Fruit fly (Drosophila melanogaster) whole organism, embryonic: Measurements from ENCODE around the gene Atg6.

ENCODE experiments used
- BtbVII ChIP-seq: fragments of 200-800 bp; sonication (Bioruptor generic); optimal IDR thresholded peaks from 3 replicates; lab custom pipeline; 2017; ENCODE audit warnings: missing biosample characterization, mild to moderate bottlenecking, missing genetic modification characterization
- CG10147 ChIP-seq: fragments of 200-800 bp; sonication (Bioruptor generic); optimal IDR thresholded peaks from 2 replicates; lab custom pipeline; 2019; ENCODE audit warnings: missing biosample characterization, mild to moderate bottlenecking, missing genetic modification characterization, moderate library complexity
- CG10267 ChIP-seq: fragments of 200-800 bp; sonication (Bioruptor generic); optimal IDR thresholded peaks from 2 replicates; lab custom pipeline; 2018; ENCODE audit warnings: missing biosample characterization, mild to moderate bottlenecking, missing genetic modification characterization, moderate library complexity
- CG10366 ChIP-seq: fragments of 200-800 bp; sonication (Bioruptor generic); IDR thresholded peaks from 2 replicates; pipeline ENCODE4 v1.3.6; 2022; ENCODE audit warnings: missing biosample characterization, missing genetic modification characterization
- CG11504 ChIP-seq: fragments of 200-800 bp; sonication (Bioruptor generic); optimal IDR thresholded peaks from 3 replicates; lab custom pipeline; 2019; ENCODE audit warnings: missing biosample characterization, mild to moderate bottlenecking, missing genetic modification characterization, moderate library complexity
- CG1233 ChIP-seq: fragments of 200-800 bp; sonication (Bioruptor generic); optimal IDR thresholded peaks from 4 replicates; lab custom pipeline; 2018; ENCODE audit warnings: missing biosample characterization, mild to moderate bottlenecking, missing genetic modification characterization
- CG12659 ChIP-seq: fragments of 200-800 bp; sonication (Bioruptor generic); optimal IDR thresholded peaks from 3 replicates; lab custom pipeline; 2017; ENCODE audit warnings: mild to moderate bottlenecking, missing biosample characterization, missing genetic modification reagents, missing genetic modification characterization
- CG12744 ChIP-seq: fragments of 200-800 bp; sonication (Bioruptor generic); optimal IDR thresholded peaks from 2 replicates; lab custom pipeline; 2016; ENCODE audit warnings: missing biosample characterization, missing genetic modification characterization
- CG16813 ChIP-seq: fragments of 200-800 bp; sonication (Bioruptor generic); IDR thresholded peaks from 3 replicates; pipeline ENCODE4 v1.3.6; 2022; ENCODE audit warnings: missing biosample characterization, missing genetic modification characterization; ENCODE audit not compliant: partially characterized antibody
- CG18262 ChIP-seq: fragments of 200-800 bp; optimal IDR thresholded peaks from 3 replicates; lab custom pipeline; 2019; ENCODE audit warnings: missing biosample characterization, mild to moderate bottlenecking, missing genetic modification characterization, moderate library complexity
- CG1832 ChIP-seq: fragments of 200-800 bp; sonication (Bioruptor generic); optimal IDR thresholded peaks from 2 replicates; lab custom pipeline; 2017; ENCODE audit warnings: missing biosample characterization, mild to moderate bottlenecking, missing genetic modification characterization, inconsistent platforms
- CG2116 ChIP-seq: fragments of 200-800 bp; sonication (Bioruptor generic); optimal IDR thresholded peaks from 3 replicates; lab custom pipeline; 2018; ENCODE audit warnings: missing biosample characterization, mild to moderate bottlenecking, missing genetic modification characterization
- CG2199 ChIP-seq: fragments of 200-800 bp; sonication (Bioruptor generic); IDR thresholded peaks from 3 replicates; pipeline ENCODE4 v1.3.6; 2022; ENCODE audit warnings: missing biosample characterization, missing genetic modification characterization
- CG2202 ChIP-seq: fragments of 200-800 bp; sonication (Bioruptor generic); optimal IDR thresholded peaks from 2 replicates; lab custom pipeline; 2018; ENCODE audit warnings: missing biosample characterization, mild to moderate bottlenecking, missing genetic modification characterization
- CG2889 ChIP-seq: fragments of 200-800 bp; sonication (Bioruptor generic); IDR thresholded peaks from 3 replicates; pipeline ENCODE4 v1.3.6; 2022; ENCODE audit warnings: missing biosample characterization, missing genetic modification characterization
- CG30020 ChIP-seq: fragments of 200-800 bp; optimal IDR thresholded peaks from 2 replicates; lab custom pipeline; 2019; ENCODE audit warnings: missing biosample characterization, mild to moderate bottlenecking, missing genetic modification characterization, moderate library complexity
- CG6791 ChIP-seq: fragments of 200-800 bp; sonication (Bioruptor generic); IDR thresholded peaks from 3 replicates; pipeline ENCODE4 v1.3.6; 2022; ENCODE audit warnings: missing biosample characterization, missing genetic modification characterization; ENCODE audit not compliant: partially characterized antibody
- CG6854 ChIP-seq: fragments of 200-800 bp; sonication (Bioruptor generic); optimal IDR thresholded peaks from 3 replicates; lab custom pipeline; 2017; ENCODE audit warnings: missing biosample characterization, mild to moderate bottlenecking, missing genetic modification characterization
- CG7271 ChIP-seq: fragments of 200-800 bp; sonication (Bioruptor generic); optimal IDR thresholded peaks from 2 replicates; lab custom pipeline; 2018; ENCODE audit warnings: missing biosample characterization, mild to moderate bottlenecking, missing genetic modification characterization, moderate library complexity
- CG8281 ChIP-seq: fragments of 200-800 bp; sonication (Bioruptor generic); optimal IDR thresholded peaks from 2 replicates; lab custom pipeline; 2018; ENCODE audit warnings: missing biosample characterization, mild to moderate bottlenecking, missing genetic modification characterization, moderate library complexity
- CG8290 ChIP-seq, 3 experiments: fragments of 200-800 bp; sonication (Bioruptor generic); optimal IDR thresholded peaks; 2 replicates each; lab custom pipeline; 2016 to 2019; ENCODE audit warnings: missing biosample characterization in 3 of 3, missing genetic modification characterization in 3 of 3, mild to moderate bottlenecking in 2 of 3, moderate library complexity in 1 of 3
- CG8924 ChIP-seq: fragments of 200-800 bp; optimal IDR thresholded peaks from 3 replicates; lab custom pipeline; 2019; ENCODE audit warnings: missing biosample characterization, mild to moderate bottlenecking, missing genetic modification characterization, moderate library complexity
- CTCF ChIP-seq: fragments of 200-800 bp; sonication (Bioruptor generic); optimal IDR thresholded peaks from 2 replicates; lab custom pipeline; 2017; ENCODE audit warnings: missing biosample characterization, mild to moderate bottlenecking, missing genetic modification characterization, moderate library complexity
- Eip74EF ChIP-seq, 2 experiments: fragments of 200-800 bp in 1 of 2; fragments of >200 bp in 1 of 2; sonication (Bioruptor generic) in 1 of 2; optimal IDR thresholded peaks; 2 replicates each; lab custom pipeline; 2017 to 2019; ENCODE audit warnings: missing biosample characterization in 2 of 2, missing genetic modification characterization in 2 of 2, mild to moderate bottlenecking in 1 of 2, moderate library complexity in 1 of 2
- Elba2 ChIP-seq: fragments of 200-800 bp; sonication (Bioruptor generic); optimal IDR thresholded peaks from 3 replicates; lab custom pipeline; 2016; ENCODE audit warnings: missing biosample characterization, missing genetic modification characterization
- Fer1 ChIP-seq: fragments of 200-800 bp; sonication (Bioruptor generic); optimal IDR thresholded peaks from 2 replicates; lab custom pipeline; 2017; ENCODE audit warnings: missing biosample characterization, mild to moderate bottlenecking, missing genetic modification characterization
- Med ChIP-seq: fragments of 200-800 bp; sonication (Bioruptor generic); peaks from one replicate; lab custom pipeline; 2016; ENCODE audit warnings: missing biosample characterization, missing genetic modification characterization, mild to moderate bottlenecking, inconsistent platforms, moderate library complexity
- Meics ChIP-seq: fragments of 200-800 bp; sonication (Bioruptor generic); optimal IDR thresholded peaks from 2 replicates; lab custom pipeline; 2017; ENCODE audit warnings: missing biosample characterization, mild to moderate bottlenecking, missing genetic modification characterization
- NK7.1 ChIP-seq: fragments of 200-800 bp; sonication (Bioruptor generic); optimal IDR thresholded peaks from 3 replicates; lab custom pipeline; 2016; ENCODE audit warnings: missing biosample characterization, missing genetic modification characterization
- NfI ChIP-seq: fragments of 200-800 bp; sonication (Bioruptor generic); optimal IDR thresholded peaks from 3 replicates; lab custom pipeline; 2018; ENCODE audit warnings: missing biosample characterization, mild to moderate bottlenecking, missing genetic modification characterization, moderate library complexity
- PHDP ChIP-seq: fragments of 200-800 bp; sonication (Bioruptor generic); optimal IDR thresholded peaks from 3 replicates; lab custom pipeline; 2018; ENCODE audit warnings: missing biosample characterization, mild to moderate bottlenecking, missing genetic modification characterization, moderate library complexity
- Scr ChIP-seq: fragments of 200-800 bp; sonication (Bioruptor generic); IDR thresholded peaks from 2 replicates; pipeline ENCODE4 v1.3.6; 2022; ENCODE audit warnings: missing biosample characterization, missing genetic modification characterization; ENCODE audit not compliant: partially characterized antibody
- Spps ChIP-seq: fragments of 200-800 bp; sonication (Bioruptor generic); optimal IDR thresholded peaks from 2 replicates; lab custom pipeline; 2018; ENCODE audit warnings: missing biosample characterization, mild to moderate bottlenecking, missing genetic modification characterization
- ase ChIP-seq: fragments of 200-800 bp; sonication (Bioruptor generic); IDR thresholded peaks from 3 replicates; pipeline ENCODE4 v1.3.6; 2022; ENCODE audit warnings: missing biosample characterization, missing genetic modification characterization
- bab2 ChIP-seq: fragments of 200-800 bp; sonication (Bioruptor generic); optimal IDR thresholded peaks from 2 replicates; lab custom pipeline; 2016; ENCODE audit warnings: missing biosample characterization, missing genetic modification characterization
- bbx ChIP-seq: fragments of 200-800 bp; sonication (Bioruptor generic); IDR thresholded peaks from 2 replicates; pipeline ENCODE4 v1.3.6; 2022; ENCODE audit warnings: missing biosample characterization, missing genetic modification characterization; ENCODE audit not compliant: partially characterized antibody
- cas ChIP-seq: fragments of 200-800 bp; sonication (Bioruptor generic); IDR thresholded peaks from 2 replicates; pipeline ENCODE4 v1.3.6; 2022; ENCODE audit warnings: missing biosample characterization, missing genetic modification characterization
- corto ChIP-seq: fragments of 200-800 bp; sonication (Bioruptor generic); optimal IDR thresholded peaks from 2 replicates; lab custom pipeline; 2016; ENCODE audit warnings: missing biosample characterization, mild to moderate bottlenecking, missing genetic modification characterization, moderate library complexity
- fd102C ChIP-seq: fragments of 200-800 bp; sonication (Bioruptor generic); optimal IDR thresholded peaks from 2 replicates; lab custom pipeline; 2018; ENCODE audit warnings: missing biosample characterization, mild to moderate bottlenecking, missing genetic modification characterization, moderate library complexity
- fu2 ChIP-seq: fragments of 200-800 bp; sonication (Bioruptor generic); optimal IDR thresholded peaks from 2 replicates; lab custom pipeline; 2016; ENCODE audit warnings: missing biosample characterization, missing genetic modification characterization
- h ChIP-seq: fragments of >200 bp; optimal IDR thresholded peaks from 2 replicates; lab custom pipeline; 2017
- jing ChIP-seq: fragments of 200-800 bp; sonication (Bioruptor generic); optimal IDR thresholded peaks from 2 replicates; lab custom pipeline; 2018; ENCODE audit warnings: missing biosample characterization, mild to moderate bottlenecking, missing genetic modification characterization
- pfk ChIP-seq: fragments of 200-800 bp; sonication (Bioruptor generic); optimal IDR thresholded peaks from 2 replicates; lab custom pipeline; 2018; ENCODE audit warnings: missing biosample characterization, mild to moderate bottlenecking, missing genetic modification characterization, moderate library complexity
- phol ChIP-seq: fragments of 200-800 bp; sonication (Bioruptor generic); optimal IDR thresholded peaks from 3 replicates; lab custom pipeline; 2018; ENCODE audit warnings: missing biosample characterization, mild to moderate bottlenecking, missing genetic modification characterization, moderate library complexity
- stwl ChIP-seq: fragments of 200-800 bp; sonication (Bioruptor generic); optimal IDR thresholded peaks from 3 replicates; lab custom pipeline; 2018; ENCODE audit warnings: missing biosample characterization, mild to moderate bottlenecking, missing genetic modification characterization, moderate library complexity
- tll ChIP-seq, 2 experiments: fragments of 200-800 bp in 1 of 2; fragments of >200 bp in 1 of 2; sonication (Bioruptor generic) in 1 of 2; optimal IDR thresholded peaks; 2 replicates each; lab custom pipeline; 2017 to 2019; ENCODE audit warnings: missing biosample characterization in 2 of 2, missing genetic modification characterization in 2 of 2, mild to moderate bottlenecking in 1 of 2, moderate library complexity in 1 of 2
- trh ChIP-seq: fragments of 200-800 bp; sonication (Bioruptor generic); optimal IDR thresholded peaks from 2 replicates; lab custom pipeline; 2016; ENCODE audit warnings: missing biosample characterization, missing genetic modification characterization
- zfh2 ChIP-seq: fragments of 200-800 bp; sonication (Bioruptor generic); optimal IDR thresholded peaks from 2 replicates; lab custom pipeline; 2016; ENCODE audit warnings: missing biosample characterization, missing genetic modification characterization

The Atg6 gene

dm6 chr3R:24068830-24069229 is 18.2 kb upstream of the Atg6 start (continued):
- TF ChIP-seq phol (no peak), NfI (no peak), Fer1 (GFP tag; lab: Kevin White, UChicago) (peak; percentile 26), fu2 (GFP tag; lab: Kevin White, UChicago) (no peak), Spps (tag; lab: Kevin White, UChicago) (no peak), Med (peak; percentile 64), CG2202 (tag; lab: Kevin White, UChicago) (no peak), CTCF (GFP tag; lab: Kevin White, UChicago) (no peak), CG12659 (GFP tag; lab: Kevin White, UChicago) (peak; percentile 4)

dm6 chr3R:24065718-24066117 is 15.1 kb upstream of the Atg6 start:
- TF ChIP-seq CG8281 (tag; lab: Kevin White, UChicago) (peak; percentile 69), CG6854 (GFP tag; lab: Kevin White, UChicago) (no peak), CG10366 (GFP tag; lab: Robert Waterston, UW) (no peak), CG16813 (peak; percentile 50; the same call in 2 of the 3 replicates), Scr (peak; percentile 26; the same call in 1 of the 2 replicates), stwl (tag; lab: Kevin White, UChicago) (peak; percentile 100), bab2 (no peak), CG1832 (GFP tag; lab: Kevin White, UChicago) (peak; percentile 14), pfk (GFP tag; lab: Kevin White, UChicago) (peak; percentile 72), cas (no peak), CG8290 (GFP tag; optimal IDR thresholded peaks at IDR 0.05; lab: Kevin White, UChicago) (peak; percentile 74), CG8290 (tag; optimal IDR thresholded peaks at IDR 0.05; lab: Kevin White, UChicago) (no peak), bbx (GFP tag; lab: Robert Waterston, UW) (0 out of 2 replicates have a peak, but pooled peaks have one; percentile 10), CG11504 (tag; lab: Kevin White, UChicago) (no peak), CG6791 (GFP tag; lab: Robert Waterston, UW) (peak; percentile 68; the same call in 2 of the 3 replicates), CG10147 (no peak), CG8924 (tag; lab: Kevin White, UChicago) (no peak), CG2199 (GFP tag; lab: Robert Waterston, UW) (0 out of 3 replicates have a peak, but pooled peaks have one; percentile 62), CG2116 (GFP tag; lab: Kevin White, UChicago) (peak; percentile 57)

dm6 chr3R:24058041-24058440 is 7.5 kb upstream of the Atg6 start, which contains the start of gene SMC1:
TSS of gene SMC1 (plus strand) at chr3R:24058287.
- TF ChIP-seq CG30020 (tag; lab: Kevin White, UChicago) (peak; percentile 60), h (lab: Kevin White, UChicago) (no peak), PHDP (peak; percentile 26), trh (no peak), CG10267 (tag; lab: Kevin White, UChicago) (peak; percentile 56), zfh2 (peak; percentile 57), Meics (GFP tag; lab: Kevin White, UChicago) (peak; percentile 29), fd102C (GFP tag; lab: Kevin White, UChicago) (no peak), CG1233 (peak; percentile 14), CG7271 (tag; lab: Kevin White, UChicago) (no peak), jing (no peak), corto (GFP tag; lab: Kevin White, UChicago) (no peak), tll (GFP tag; optimal IDR thresholded peaks at IDR 0.05; lab: Kevin White, UChicago) (no peak), NK7.1 (GFP tag; lab: Kevin White, UChicago) (no peak), BtbVII (GFP tag; lab: Kevin White, UChicago) (no peak), Elba2 (GFP tag; lab: Kevin White, UChicago) (no peak), Eip74EF (GFP tag; optimal IDR thresholded peaks at IDR 0.05; lab: Kevin White, UChicago) (no peak), CG12744 (GFP tag; lab: Kevin White, UChicago) (peak; percentile 30), ase (no peak), Spps (tag; lab: Kevin White, UChicago) (no peak), CG18262 (tag; lab: Kevin White, UChicago) (peak; percentile 15), CG2889 (GFP tag; lab: Robert Waterston, UW) (no peak)
